Fruit fly (Drosophila melanogaster) whole organism, embryonic: Measurements from ENCODE around the gene CG6094.
A peak's percentile ranks its signal among the peaks of the same experiment; 100 is the strongest.

ENCODE experiments used
- Abd-B ChIP-seq: fragments of 200-800 bp; sonication (Bioruptor generic); optimal IDR thresholded peaks from 2 replicates; lab custom pipeline; 2018; ENCODE audit warnings: missing biosample characterization, mild to moderate bottlenecking, missing genetic modification characterization, moderate library complexity
- BEAF-32 ChIP-seq: fragments of 200-800 bp; sonication (Bioruptor generic); optimal IDR thresholded peaks from 3 replicates; lab custom pipeline; 2017; ENCODE audit warnings: missing biosample characterization, missing genetic modification characterization, mild to moderate bottlenecking, moderate library complexity, missing genetic modification reagents
- Bteb2 ChIP-seq: fragments of 200-800 bp; sonication (Bioruptor generic); optimal IDR thresholded peaks from 2 replicates; lab custom pipeline; 2016; ENCODE audit warnings: missing biosample characterization, missing genetic modification characterization
- CG10147 ChIP-seq: fragments of 200-800 bp; sonication (Bioruptor generic); optimal IDR thresholded peaks from 2 replicates; lab custom pipeline; 2019; ENCODE audit warnings: missing biosample characterization, mild to moderate bottlenecking, missing genetic modification characterization, moderate library complexity
- CG11456 ChIP-seq: fragments of 200-800 bp; sonication (Bioruptor generic); IDR thresholded peaks from 3 replicates; pipeline ENCODE4 v1.3.6; 2022; ENCODE audit warnings: missing biosample characterization, missing genetic modification characterization
- CG12299 ChIP-seq: fragments of 200-800 bp; sonication (Bioruptor generic); optimal IDR thresholded peaks from 2 replicates; lab custom pipeline; 2018; ENCODE audit warnings: missing biosample characterization, mild to moderate bottlenecking, missing genetic modification characterization
- CG13624 ChIP-seq: fragments of 200-800 bp; sonication (Bioruptor generic); optimal IDR thresholded peaks from 2 replicates; lab custom pipeline; 2016; ENCODE audit warnings: missing biosample characterization, missing genetic modification characterization
- CG17359 ChIP-seq: fragments of 200-800 bp; sonication (Bioruptor generic); optimal IDR thresholded peaks from 3 replicates; lab custom pipeline; 2018; ENCODE audit warnings: missing biosample characterization, mild to moderate bottlenecking, missing genetic modification characterization, moderate library complexity
- CG17385 ChIP-seq: fragments of 200-800 bp; sonication (Bioruptor generic); optimal IDR thresholded peaks from 3 replicates; lab custom pipeline; 2018; ENCODE audit warnings: missing biosample characterization, mild to moderate bottlenecking, missing genetic modification characterization
- CG17829 ChIP-seq: fragments of 200-800 bp; optimal IDR thresholded peaks from 2 replicates; lab custom pipeline; 2019; ENCODE audit warnings: missing biosample characterization, mild to moderate bottlenecking, missing genetic modification characterization, moderate library complexity
- CG18619 ChIP-seq: fragments of 200-800 bp; sonication (Bioruptor generic); optimal IDR thresholded peaks from 3 replicates; lab custom pipeline; 2017; ENCODE audit warnings: missing biosample characterization, mild to moderate bottlenecking, missing genetic modification characterization
- CG2120 ChIP-seq: fragments of 200-800 bp; sonication (Bioruptor generic); optimal IDR thresholded peaks from 3 replicates; lab custom pipeline; 2016; ENCODE audit warnings: missing biosample characterization, missing genetic modification characterization
- CG2889 ChIP-seq: fragments of 200-800 bp; sonication (Bioruptor generic); IDR thresholded peaks from 3 replicates; pipeline ENCODE4 v1.3.6; 2022; ENCODE audit warnings: missing biosample characterization, missing genetic modification characterization
- CG30403 ChIP-seq: fragments of 200-800 bp; sonication (Bioruptor generic); optimal IDR thresholded peaks from 3 replicates; lab custom pipeline; 2016; ENCODE audit warnings: missing biosample characterization, missing genetic modification characterization
- CG4424 ChIP-seq: fragments of 200-800 bp; sonication (Bioruptor generic); optimal IDR thresholded peaks from 3 replicates; lab custom pipeline; 2016; ENCODE audit warnings: missing biosample characterization, missing genetic modification characterization
- CG4820 ChIP-seq: fragments of 200-800 bp; sonication (Bioruptor generic); optimal IDR thresholded peaks from 3 replicates; lab custom pipeline; 2016; ENCODE audit warnings: missing biosample characterization, missing genetic modification characterization
- CG6689 ChIP-seq: fragments of 200-800 bp; sonication (Bioruptor generic); IDR thresholded peaks from 2 replicates; pipeline ENCODE4 v1.3.6; 2022; ENCODE audit warnings: missing biosample characterization, missing genetic modification characterization
- CG7928 ChIP-seq: fragments of 200-800 bp; sonication (Bioruptor generic); optimal IDR thresholded peaks from 2 replicates; lab custom pipeline; 2017; ENCODE audit warnings: missing biosample characterization, mild to moderate bottlenecking, missing genetic modification characterization
- CG9727 ChIP-seq: fragments of 200-800 bp; sonication (Bioruptor generic); optimal IDR thresholded peaks from 3 replicates; lab custom pipeline; 2017; ENCODE audit warnings: missing biosample characterization, mild to moderate bottlenecking, missing genetic modification characterization
- Doc2 ChIP-seq: fragments of 200-800 bp; sonication (Bioruptor generic); IDR thresholded peaks from 2 replicates; pipeline ENCODE4 v1.3.6; 2022; ENCODE audit warnings: missing biosample characterization, missing genetic modification characterization
- HLHmδ ChIP-seq: fragments of 200-800 bp; sonication (Bioruptor generic); optimal IDR thresholded peaks from 2 replicates; lab custom pipeline; 2018; ENCODE audit warnings: missing biosample characterization, mild to moderate bottlenecking, missing genetic modification characterization, moderate library complexity
- Hr78 ChIP-seq, 2 experiments: fragments of 200-800 bp in 1 of 2; fragments of >200 bp in 1 of 2; sonication (Bioruptor generic) in 1 of 2; optimal IDR thresholded peaks; 2 replicates each; lab custom pipeline; 2017 to 2019; ENCODE audit warnings: missing biosample characterization in 2 of 2, missing genetic modification characterization in 2 of 2, mild to moderate bottlenecking in 1 of 2, moderate library complexity in 1 of 2
- Hsf ChIP-seq: fragments of 200-800 bp; sonication (Bioruptor generic); optimal IDR thresholded peaks from 3 replicates; lab custom pipeline; 2016; ENCODE audit warnings: missing biosample characterization, missing genetic modification characterization
- Nf-YC ChIP-seq: fragments of 200-800 bp; optimal IDR thresholded peaks from 3 replicates; lab custom pipeline; 2019; ENCODE audit warnings: missing biosample characterization, mild to moderate bottlenecking, missing genetic modification characterization, moderate library complexity
- Optix ChIP-seq: fragments of 200-800 bp; sonication (Bioruptor generic); IDR thresholded peaks from 3 replicates; pipeline ENCODE4 v1.3.6; 2022; ENCODE audit warnings: missing biosample characterization, missing genetic modification characterization
- Vsx1 ChIP-seq: fragments of 200-800 bp; sonication (Bioruptor generic); optimal IDR thresholded peaks from 2 replicates; lab custom pipeline; 2017; ENCODE audit warnings: missing biosample characterization, mild to moderate bottlenecking, missing genetic modification characterization, missing genetic modification reagents
- az2 ChIP-seq: fragments of 200-800 bp; sonication (Bioruptor generic); optimal IDR thresholded peaks from 3 replicates; lab custom pipeline; 2016; ENCODE audit warnings: missing biosample characterization, missing genetic modification characterization
- cas ChIP-seq: fragments of 200-800 bp; sonication (Bioruptor generic); IDR thresholded peaks from 2 replicates; pipeline ENCODE4 v1.3.6; 2022; ENCODE audit warnings: missing biosample characterization, missing genetic modification characterization
- chinmo ChIP-seq: fragments of 200-800 bp; sonication (Bioruptor generic); IDR thresholded peaks from 4 replicates; pipeline ENCODE4 v1.3.6; 2022; ENCODE audit warnings: missing biosample characterization, missing genetic modification characterization; ENCODE audit not compliant: partially characterized antibody
- crc ChIP-seq: fragments of 200-800 bp; sonication (Bioruptor generic); optimal IDR thresholded peaks from 2 replicates; lab custom pipeline; 2016; ENCODE audit warnings: missing biosample characterization, missing genetic modification characterization
- cwo ChIP-seq: fragments of 200-800 bp; sonication (Bioruptor generic); optimal IDR thresholded peaks from 3 replicates; lab custom pipeline; 2017; ENCODE audit warnings: missing biosample characterization, missing genetic modification characterization, mild to moderate bottlenecking, moderate library complexity, missing genetic modification reagents
- esg ChIP-seq: fragments of 200-800 bp; sonication (Bioruptor generic); conservative IDR thresholded peaks from 2 replicates; pipeline ENCODE4 v1.3.6; 2022; ENCODE audit warnings: missing biosample characterization, missing genetic modification characterization
- fd96Cb ChIP-seq: fragments of 200-800 bp; sonication (Bioruptor generic); optimal IDR thresholded peaks from 2 replicates; lab custom pipeline; 2018; ENCODE audit warnings: missing biosample characterization, mild to moderate bottlenecking, missing genetic modification characterization, moderate library complexity
- gcm ChIP-seq: fragments of 200-800 bp; sonication (Bioruptor generic); optimal IDR thresholded peaks from 2 replicates; lab custom pipeline; 2019; ENCODE audit warnings: missing biosample characterization, mild to moderate bottlenecking, missing genetic modification characterization, moderate library complexity
- gfzf ChIP-seq: fragments of 200-800 bp; sonication (Bioruptor generic); optimal IDR thresholded peaks from 2 replicates; lab custom pipeline; 2016; ENCODE audit warnings: missing biosample characterization, mild to moderate bottlenecking, missing genetic modification characterization, moderate library complexity
- gro ChIP-seq: fragments of 200-800 bp; sonication (Bioruptor generic); optimal IDR thresholded peaks from 2 replicates; lab custom pipeline; 2016; ENCODE audit warnings: missing biosample characterization, missing genetic modification characterization
- gt ChIP-seq: fragments of 200-800 bp; sonication (Bioruptor generic); IDR thresholded peaks from 2 replicates; pipeline ENCODE4 v1.3.6; 2022; ENCODE audit warnings: missing biosample characterization, missing genetic modification characterization
- insv ChIP-seq, 2 experiments: fragments of 200-800 bp; sonication (Bioruptor generic); optimal IDR thresholded peaks; 3 replicates each; lab custom pipeline; 2016 to 2018; ENCODE audit warnings: missing biosample characterization in 2 of 2, missing genetic modification characterization in 2 of 2
- jigr1 ChIP-seq: fragments of 200-800 bp; sonication (Bioruptor generic); IDR thresholded peaks from 3 replicates; pipeline ENCODE4 v1.3.6; 2022; ENCODE audit warnings: missing biosample characterization, missing genetic modification characterization
- jing ChIP-seq: fragments of 200-800 bp; sonication (Bioruptor generic); optimal IDR thresholded peaks from 2 replicates; lab custom pipeline; 2018; ENCODE audit warnings: missing biosample characterization, mild to moderate bottlenecking, missing genetic modification characterization
- kay ChIP-seq: fragments of 200-800 bp; sonication (Bioruptor generic); optimal IDR thresholded peaks from 2 replicates; lab custom pipeline; 2016; ENCODE audit warnings: missing biosample characterization, missing genetic modification characterization
- org-1 ChIP-seq: fragments of 200-800 bp; sonication (Bioruptor generic); optimal IDR thresholded peaks from 2 replicates; lab custom pipeline; 2017; ENCODE audit warnings: missing biosample characterization, missing genetic modification characterization
- otp ChIP-seq: fragments of 200-800 bp; sonication (Bioruptor generic); IDR thresholded peaks from 3 replicates; pipeline ENCODE4, ENCODE4 v1.3.6; 2022; ENCODE audit warnings: missing biosample characterization, missing genetic modification characterization
- pan ChIP-seq, 4 experiments: fragments of >200 bp in 3 of 4; fragments of 200-800 bp in 1 of 4; sonication (Bioruptor generic) in 1 of 4; optimal IDR thresholded peaks in 3 of 4; IDR thresholded peaks in 1 of 4; 2 replicates each; pipeline versions ENCODE4 v1.3.6 to Lab custom; 2017 to 2022; ENCODE audit warnings: missing biosample characterization in 2 of 4, missing genetic modification characterization in 2 of 4, mixed read lengths in 1 of 4
- peb ChIP-seq: fragments of 200-800 bp; sonication (Bioruptor generic); IDR thresholded peaks from 2 replicates; pipeline ENCODE4 v1.3.6; 2022; ENCODE audit warnings: missing biosample characterization, missing genetic modification characterization
- repo ChIP-seq: fragments of 200-800 bp; sonication (Bioruptor generic); optimal IDR thresholded peaks from 2 replicates; lab custom pipeline; 2016; ENCODE audit warnings: missing biosample characterization, missing genetic modification characterization
- salm ChIP-seq: fragments of 200-800 bp; sonication (Bioruptor generic); optimal IDR thresholded peaks from 2 replicates; lab custom pipeline; 2018; ENCODE audit warnings: missing biosample characterization, mild to moderate bottlenecking, missing genetic modification characterization
- sens ChIP-seq: fragments of 200-800 bp; sonication (Bioruptor generic); peaks from one replicate; lab custom pipeline; 2016; ENCODE audit warnings: missing biosample characterization, missing genetic modification characterization
- sug ChIP-seq: fragments of 200-800 bp; optimal IDR thresholded peaks from 2 replicates; lab custom pipeline; 2019; ENCODE audit warnings: missing biosample characterization, mild to moderate bottlenecking, missing genetic modification characterization, moderate library complexity
- twi ChIP-seq: fragments of 200-800 bp; optimal IDR thresholded peaks from 2 replicates; lab custom pipeline; 2019; ENCODE audit warnings: missing biosample characterization, mild to moderate bottlenecking, missing genetic modification characterization, moderate library complexity
- tx ChIP-seq: fragments of 200-800 bp; sonication (Bioruptor generic); optimal IDR thresholded peaks from 2 replicates; lab custom pipeline; 2016; ENCODE audit warnings: missing biosample characterization, missing genetic modification characterization
- wor ChIP-seq: fragments of 200-800 bp; sonication (Bioruptor generic); IDR thresholded peaks from 2 replicates; pipeline ENCODE4 v1.3.6; 2022; ENCODE audit warnings: missing biosample characterization, missing genetic modification characterization

Gene CG6094

DNA sequence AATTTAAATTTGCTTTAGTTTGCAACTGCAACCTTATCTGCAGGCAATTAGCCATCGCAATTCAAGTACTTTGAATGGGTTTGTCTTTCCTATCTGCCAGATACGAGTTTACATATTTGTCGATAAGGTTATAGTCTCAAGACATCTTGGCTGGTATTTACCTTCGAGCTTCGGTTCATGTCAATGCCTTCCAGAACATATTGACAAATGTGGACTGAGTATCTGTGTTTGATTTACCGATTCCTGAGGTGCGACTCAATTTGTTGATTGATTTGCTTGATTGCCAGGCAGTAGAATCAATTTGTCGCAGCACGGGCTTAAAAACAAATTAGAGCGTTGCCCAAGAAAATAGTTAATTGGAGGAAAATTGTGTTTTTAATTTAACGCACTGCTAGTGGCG, 45.9 kb downstream of the CG6094 start (continued):
- no peak for TF ChIP-seq Optix
- TF ChIP-seq jing (GFP tag; lab: Kevin White, UChicago), result no peak
- TF ChIP-seq Nf-YC (tag; lab: Kevin White, UChicago), result no peak
- no peak for TF ChIP-seq CG2120
- TF ChIP-seq tx, result no peak
- no peak for TF ChIP-seq gfzf
- peak; percentile 41 for TF ChIP-seq org-1 (GFP tag; lab: Kevin White, UChicago)
- peak; percentile 20 for TF ChIP-seq CG17359 (tag; lab: Kevin White, UChicago)
- no peak for TF ChIP-seq CG4820
- TF ChIP-seq CG18619 (GFP tag; lab: Kevin White, UChicago), result peak; percentile 10
- peak; percentile 14 for TF ChIP-seq sug (tag; lab: Kevin White, UChicago)
- TF ChIP-seq esg (GFP tag; lab: Robert Waterston, UW), result no peak
- TF ChIP-seq CG30403 (GFP tag; lab: Kevin White, UChicago), result no peak
- TF ChIP-seq salm (tag; lab: Kevin White, UChicago), result peak; percentile 22
- TF ChIP-seq cwo (GFP tag; lab: Kevin White, UChicago), result no peak
- TF ChIP-seq CG12299 (tag; lab: Kevin White, UChicago), result no peak
- TF ChIP-seq wor (GFP tag; lab: Robert Waterston, UW), result no peak
- peak; percentile 8 for TF ChIP-seq Hsf (GFP tag; lab: Kevin White, UChicago)
- no peak for TF ChIP-seq Bteb2 (GFP tag; lab: Kevin White, UChicago)
- TF ChIP-seq CG7928 (GFP tag; lab: Kevin White, UChicago), result no peak
- TF ChIP-seq Hr78 (GFP tag; optimal IDR thresholded peaks at IDR 0.05; lab: Kevin White, UChicago), result no peak
- no peak for TF ChIP-seq insv (GFP tag; optimal IDR thresholded peaks at IDR 0.05; lab: Kevin White, UChicago)
- TF ChIP-seq repo (GFP tag; lab: Kevin White, UChicago), result no peak
- no peak for TF ChIP-seq CG10147 (GFP tag; lab: Kevin White, UChicago)
- peak; percentile 16 for TF ChIP-seq kay
- TF ChIP-seq CG2889 (GFP tag; lab: Robert Waterston, UW), result no peak
- no peak for TF ChIP-seq cas (GFP tag; lab: Robert Waterston, UW)
- TF ChIP-seq gro (GFP tag; lab: Kevin White, UChicago), result no peak
- TF ChIP-seq CG13624, result no peak
- no peak for TF ChIP-seq gt
- 0 out of 2 replicates have a peak, but pooled peaks have one; percentile 10 for TF ChIP-seq peb
- TF ChIP-seq CG4424 (GFP tag; lab: Kevin White, UChicago), result no peak
- TF ChIP-seq BEAF-32 (GFP tag; lab: Kevin White, UChicago), result no peak
- TF ChIP-seq CG11456 (GFP tag; lab: Robert Waterston, UW), result no peak
- TF ChIP-seq otp (GFP tag; lab: Robert Waterston, UW), result peak; percentile 45; the same call in 1 of the 3 replicates
- no peak for TF ChIP-seq CG17385 (GFP tag; lab: Kevin White, UChicago)
- no peak for TF ChIP-seq crc (GFP tag; lab: Kevin White, UChicago)
- TF ChIP-seq jigr1 (GFP tag; lab: Robert Waterston, UW), result no peak
- TF ChIP-seq CG9727 (GFP tag; lab: Kevin White, UChicago), result peak; percentile 65
- TF ChIP-seq CG6689 (GFP tag; lab: Robert Waterston, UW), result no peak

DNA sequence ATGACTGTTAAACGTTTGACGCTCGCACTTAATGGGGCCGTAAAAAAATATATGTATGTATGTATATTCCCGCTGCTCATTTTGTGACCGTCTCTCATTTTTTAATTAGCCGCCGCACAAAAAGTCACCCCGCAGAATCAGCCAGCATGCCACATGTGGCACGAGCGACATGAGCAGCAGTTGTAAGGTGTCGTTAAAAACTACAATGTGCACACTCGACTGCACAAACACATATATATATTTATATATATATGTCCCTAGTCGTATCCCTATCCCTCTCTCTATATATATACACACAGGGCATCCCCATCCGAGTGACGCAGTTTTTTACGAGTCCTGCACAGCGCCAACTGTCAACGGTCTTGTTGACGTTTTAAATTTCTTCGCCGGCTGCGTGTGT, 46.8 kb downstream of the CG6094 start:
- TF ChIP-seq Abd-B (GFP tag; lab: Kevin White, UChicago), result peak; percentile 20
- peak; percentile 37 for TF ChIP-seq sens (GFP tag; lab: Kevin White, UChicago)
- peak; percentile 5 for TF ChIP-seq Vsx1 (GFP tag; lab: Kevin White, UChicago)
- peak; percentile 15 for TF ChIP-seq HLHmδ (GFP tag; lab: Kevin White, UChicago)
- no peak for TF ChIP-seq CG17829 (tag; lab: Kevin White, UChicago)
- no peak for TF ChIP-seq Doc2 (GFP tag; lab: Robert Waterston, UW)
- no peak for TF ChIP-seq az2 (GFP tag; lab: Kevin White, UChicago)
- TF ChIP-seq repo (GFP tag; lab: Kevin White, UChicago), result no peak
- TF ChIP-seq fd96Cb (tag; lab: Kevin White, UChicago), result no peak
- TF ChIP-seq chinmo, result 0 out of 4 replicates have a peak, but pooled peaks have one; percentile 17
- TF ChIP-seq twi (tag; lab: Kevin White, UChicago), result peak; percentile 76
- TF ChIP-seq gcm (GFP tag; lab: Kevin White, UChicago), result peak; percentile 6
- TF ChIP-seq CG6689 (GFP tag; lab: Robert Waterston, UW), result peak; percentile 49; the same call in 1 of the 2 replicates
- no peak for TF ChIP-seq pan (optimal IDR thresholded peaks at IDR 0.05; lab: Kevin White, UChicago)
- TF ChIP-seq pan (GFP tag; optimal IDR thresholded peaks at IDR 0.05 in 1 of 2, IDR thresholded peaks at IDR 0.05 in 1 of 2), result no peak
